Fruit fly (Drosophila melanogaster): ENCODE measurements around the gene Gr77a.

dm6 chr3L:20777496-20777895, 38.3 kb upstream of the Gr77a start:
- TF ChIP-seq ttk (optimal IDR thresholded peaks at IDR 0.05) = no peak
- TF ChIP-seq h (optimal IDR thresholded peaks at IDR 0.05) = no peak
- no peak for TF ChIP-seq Sin3A (optimal IDR thresholded peaks at IDR 0.05)
